Worm (Caenorhabditis elegans) whole organism, L3 larva: ENCODE data around the gene W03F8.6.
A peak's percentile ranks its signal among the peaks of the same experiment; 100 is the strongest.
"Not testable (repeated sequence)": the region's sequence is repeated elsewhere in the genome, so short reads cannot be mapped to it uniquely, and the experiment has no call there.

Experiments
- R02D3.7 ChIP-seq: fragments of 150-350 bp; optimal IDR thresholded peaks from 2 replicates; lab custom pipeline; 2014; ENCODE audit warnings: missing biosample characterization, missing genetic modification characterization
- ZK546.5 ChIP-seq: sonication (generic microtip); optimal IDR thresholded peaks from 2 replicates; lab custom pipeline; 2017; ENCODE audit warnings: missing biosample characterization, missing genetic modification characterization
- ceh-16 ChIP-seq: sonication (generic microtip); optimal IDR thresholded peaks from 2 replicates; lab custom pipeline; 2017; ENCODE audit warnings: missing biosample characterization, missing genetic modification characterization
- elt-3 ChIP-seq, 3 experiments: fragments of 150-350 bp in 1 of 3; sonication (generic microtip) in 2 of 3; optimal IDR thresholded peaks; 2 replicates in 2 of 3; 4 replicates in 1 of 3; lab custom pipeline; 2014 to 2017; ENCODE audit warnings: missing biosample characterization in 3 of 3, missing genetic modification characterization in 3 of 3
- fkh-2 ChIP-seq: fragments of 150-350 bp; optimal IDR thresholded peaks from 2 replicates; lab custom pipeline; 2014; ENCODE audit warnings: missing biosample characterization, missing genetic modification reagents, missing genetic modification characterization
- jun-1 ChIP-seq: fragments of 150-350 bp; optimal IDR thresholded peaks from 2 replicates; lab custom pipeline; 2014; ENCODE audit warnings: missing biosample characterization, missing genetic modification reagents, missing genetic modification characterization
- lin-15B ChIP-seq: fragments of 150-350 bp; optimal IDR thresholded peaks from 2 replicates; lab custom pipeline; 2014; ENCODE audit warnings: missing biosample characterization, missing genetic modification characterization
- lsy-12 ChIP-seq: sonication (generic microtip); optimal IDR thresholded peaks from 2 replicates; lab custom pipeline; 2016; ENCODE audit warnings: mild to moderate bottlenecking, missing genetic modification characterization, missing compliant biosample characterization
- mdl-1 ChIP-seq: fragments of 150-350 bp; optimal IDR thresholded peaks from 2 replicates; lab custom pipeline; 2014; ENCODE audit warnings: missing biosample characterization, missing genetic modification characterization
- mml-1 ChIP-seq: fragments of 150-350 bp; sonication (generic microtip); optimal IDR thresholded peaks from 3 replicates; lab custom pipeline; 2014; ENCODE audit warnings: missing biosample characterization, missing genetic modification characterization
- nfya-1 ChIP-seq: sonication (generic microtip); optimal IDR thresholded peaks from 2 replicates; lab custom pipeline; 2017; ENCODE audit warnings: missing genetic modification characterization, mild to moderate bottlenecking, missing compliant biosample characterization, antibody characterized with exemption, moderate library complexity; ENCODE audit not compliant: insufficient read depth
- nhr-11 ChIP-seq: fragments of 150-350 bp; optimal IDR thresholded peaks from 2 replicates; lab custom pipeline; 2014; ENCODE audit warnings: missing biosample characterization, missing genetic modification characterization
- nhr-23 ChIP-seq: fragments of 150-350 bp; optimal IDR thresholded peaks from 2 replicates; lab custom pipeline; 2014; ENCODE audit warnings: missing biosample characterization, missing genetic modification reagents, missing genetic modification characterization
- nhr-237 ChIP-seq: fragments of 150-350 bp; optimal IDR thresholded peaks from 2 replicates; lab custom pipeline; 2014; ENCODE audit warnings: missing biosample characterization, missing genetic modification characterization
- nhr-25 ChIP-seq: sonication (generic microtip); optimal IDR thresholded peaks from 2 replicates; lab custom pipeline; 2017; ENCODE audit warnings: missing biosample characterization, missing genetic modification characterization
- nhr-28 ChIP-seq: fragments of 150-350 bp; optimal IDR thresholded peaks from 2 replicates; lab custom pipeline; 2014; ENCODE audit warnings: missing biosample characterization, missing genetic modification characterization
- nhr-43 ChIP-seq: sonication (generic microtip); optimal IDR thresholded peaks from 2 replicates; lab custom pipeline; 2016; ENCODE audit warnings: mild to moderate bottlenecking, missing genetic modification characterization, missing compliant biosample characterization; ENCODE audit not compliant: poor library complexity, severe bottlenecking
- nhr-67 ChIP-seq: fragments of 150-350 bp; optimal IDR thresholded peaks from 2 replicates; lab custom pipeline; 2014; ENCODE audit warnings: missing biosample characterization, missing genetic modification characterization
- nhr-76 ChIP-seq: fragments of 150-350 bp; sonication (generic microtip); optimal IDR thresholded peaks from 5 replicates; lab custom pipeline; 2014; ENCODE audit warnings: missing biosample characterization, missing genetic modification characterization
- sea-2 ChIP-seq: fragments of 150-350 bp; sonication (generic microtip); optimal IDR thresholded peaks from 4 replicates; lab custom pipeline; 2014; ENCODE audit warnings: missing biosample characterization, missing genetic modification reagents, missing genetic modification characterization
- snpc-4 ChIP-seq: fragments of 150-350 bp; optimal IDR thresholded peaks from 2 replicates; lab custom pipeline; 2014; ENCODE audit warnings: missing biosample characterization, missing genetic modification characterization
- tbx-2 ChIP-seq: sonication (generic microtip); optimal IDR thresholded peaks from 2 replicates; lab custom pipeline; 2016; ENCODE audit warnings: mild to moderate bottlenecking, missing genetic modification characterization, missing compliant biosample characterization
- unc-39 ChIP-seq: sonication (generic microtip); optimal IDR thresholded peaks from 4 replicates; lab custom pipeline; 2017; ENCODE audit warnings: missing biosample characterization, missing genetic modification characterization
- unc-62 ChIP-seq: fragments of 150-350 bp; sonication (generic microtip); optimal IDR thresholded peaks from 4 replicates; lab custom pipeline; 2014; ENCODE audit warnings: missing biosample characterization, missing genetic modification reagents, missing genetic modification characterization
- zag-1 ChIP-seq: fragments of 150-350 bp; optimal IDR thresholded peaks from 2 replicates; lab custom pipeline; 2014; ENCODE audit warnings: missing biosample characterization, missing genetic modification characterization
- ztf-11 ChIP-seq: fragments of 150-350 bp; optimal IDR thresholded peaks from 2 replicates; lab custom pipeline; 2014; ENCODE audit warnings: missing biosample characterization, missing genetic modification characterization
- ztf-4 ChIP-seq: fragments of 150-350 bp; optimal IDR thresholded peaks from 2 replicates; lab custom pipeline; 2014; ENCODE audit warnings: missing biosample characterization, missing genetic modification characterization

Gene W03F8.6

DNA sequence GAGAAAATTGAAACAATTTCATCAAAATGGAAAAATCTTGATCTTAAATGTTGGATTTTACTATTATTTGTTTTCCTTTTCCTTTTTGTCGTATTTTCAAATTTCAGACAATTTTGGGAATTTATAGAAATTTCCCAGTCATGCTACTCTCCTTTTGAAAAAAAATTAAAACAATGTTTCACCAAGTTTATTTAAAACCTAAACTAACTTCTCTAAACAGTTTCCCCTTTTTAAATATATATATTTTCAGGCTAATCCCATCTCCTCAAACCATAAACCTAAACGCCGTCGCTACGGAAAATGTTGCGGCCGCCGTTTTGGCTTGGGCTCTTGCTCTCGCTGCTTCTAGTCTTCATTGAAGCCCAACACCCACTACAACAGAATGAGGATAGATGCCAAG, 13.3 kb downstream of the W03F8.6 start, which contains the start of gene lam-1:
lam-1 (plus strand) TSS at position 301 of the 400 bp plus-strand sequence.
- TF ChIP-seq ZK546.5 (tag; lab: Kevin White, UChicago) (no peak), R02D3.7 (no peak), unc-62 (no peak), mml-1 (no peak), zag-1 (tag; lab: Kevin White, UChicago) (no peak), nhr-25 (tag; lab: Kevin White, UChicago) (no peak), nhr-23 (tag; lab: Kevin White, UChicago) (no peak), mdl-1 (tag; lab: Kevin White, UChicago) (no peak), ztf-4 (tag; lab: Kevin White, UChicago) (no peak), unc-39 (tag; lab: Kevin White, UChicago) (no peak), tbx-2 (tag; lab: Kevin White, UChicago) (no peak), ceh-16 (tag; lab: Kevin White, UChicago) (no peak), nhr-237 (tag; lab: Kevin White, UChicago) (no peak), nhr-11 (tag; lab: Kevin White, UChicago) (no peak), nhr-43 (no peak)

DNA sequence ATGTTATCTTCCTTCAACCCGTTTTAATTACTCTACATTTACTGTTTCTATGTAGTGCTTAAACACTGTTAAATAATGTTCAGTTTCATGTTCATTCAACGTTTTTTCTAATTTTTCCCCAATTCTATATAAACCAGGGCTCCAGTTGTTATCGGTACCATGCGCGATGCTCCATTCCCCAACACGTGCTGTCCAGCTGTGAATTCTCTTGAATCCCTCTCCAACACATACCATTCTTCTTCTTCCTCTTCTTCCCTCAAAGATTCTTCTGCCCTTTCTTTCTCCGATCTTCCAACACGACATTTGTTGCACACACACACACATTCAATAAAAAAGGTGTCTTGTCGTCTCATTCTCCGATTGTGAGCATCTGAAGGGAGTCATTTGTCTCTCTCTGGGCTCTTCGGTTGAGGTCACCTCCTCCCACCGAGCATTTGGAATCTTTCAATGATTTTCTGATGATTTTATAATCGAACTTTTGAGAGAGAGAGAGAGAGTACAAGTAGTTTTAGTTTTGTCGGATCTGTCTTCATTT, 14.3 kb downstream of the W03F8.6 start:
- peak; percentile 19 for TF ChIP-seq nfya-1 (tag; lab: Kevin White, UChicago)
- TF ChIP-seq mdl-1 (tag; lab: Kevin White, UChicago), result no peak

ce11 chrIV:5169335-5169734, 17.0 kb downstream of the W03F8.6 start:
- TF ChIP-seq mdl-1 (tag; lab: Kevin White, UChicago), result no peak
- TF ChIP-seq nfya-1 (tag; lab: Kevin White, UChicago), result peak; percentile 29
- TF ChIP-seq fkh-2, result no peak

DNA sequence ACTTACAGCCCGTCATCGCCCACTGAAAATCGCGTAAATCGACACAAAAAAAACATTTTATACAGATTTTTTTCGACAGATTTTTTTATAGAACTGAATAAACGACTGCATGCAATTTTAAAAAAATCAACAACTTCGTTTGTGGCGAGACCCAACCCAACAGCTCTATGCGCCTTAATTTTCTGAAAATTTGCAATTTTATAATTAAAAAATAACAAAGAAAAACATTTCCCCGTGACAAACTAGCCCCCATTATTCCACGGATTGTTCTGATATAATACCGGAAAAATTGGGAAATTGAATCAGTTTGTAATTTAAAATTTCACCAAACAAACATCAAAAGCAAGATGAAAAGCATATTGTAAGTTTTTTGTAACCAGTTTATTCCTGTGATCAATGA, 20.4 kb downstream of the W03F8.6 start, which contains the start of gene ptp-5.1:
ptp-5.1 (plus strand) TSS at position 301 of the 400 bp plus-strand sequence.
- TF ChIP-seq jun-1 (no peak), nhr-28 (tag; lab: Kevin White, UChicago) (no peak), mml-1 (no peak), R02D3.7 (no peak), nhr-76 (tag; lab: Kevin White, UChicago) (no peak), sea-2 (GFP tag; lab: Kevin White, UChicago) (no peak), unc-39 (tag; lab: Kevin White, UChicago) (no peak), nhr-67 (tag; lab: Kevin White, UChicago) (no peak)

- TF ChIP-seq R02D3.7; ceh-16 (tag; lab: Kevin White, UChicago); elt-3 (tag; optimal IDR thresholded peaks at IDR 0.05; lab: Kevin White, UChicago): not testable (repeated sequence)
Measured at ce11 chrIV:5165626-5166025, 20.8 kb downstream of the W03F8.6 start, which contains the start of gene nspd-6. Gene nspd-6 (minus strand): TSS chrIV:5165726.

- TF ChIP-seq sea-2 (GFP tag; lab: Kevin White, UChicago); lsy-12; ztf-4 (tag; lab: Kevin White, UChicago): not testable (repeated sequence)
- TF ChIP-seq, all 47 proteins: peak for 0; not testable (repeated sequence) for 47
Measured at ce11 chrIV:5162941-5163340, 23.4 kb downstream of the W03F8.6 start, which contains the start of the genes nspd-3 and C24D10.2. Gene nspd-3 (minus strand): TSS chrIV:5163041. Gene C24D10.2 (plus strand): TSS chrIV:5163339.

DNA sequence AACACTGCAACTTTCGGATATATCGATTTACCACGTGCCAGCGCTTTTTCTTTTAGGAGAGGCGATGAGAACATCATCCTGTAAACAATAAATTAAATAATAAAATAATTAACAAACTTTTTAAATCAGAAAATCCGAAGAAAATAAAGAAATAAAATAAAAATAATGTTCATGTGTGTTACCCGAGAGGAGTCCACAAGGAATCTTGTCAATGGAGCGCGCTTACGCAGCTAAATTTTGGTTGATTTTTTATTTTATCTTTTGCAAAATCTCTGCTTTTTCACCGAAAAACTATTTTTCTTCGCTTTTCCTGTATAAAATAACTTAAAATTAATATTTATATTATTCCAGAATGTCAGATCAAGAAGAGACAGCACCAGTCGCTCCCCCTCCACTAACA, 26.2 kb downstream of the W03F8.6 start, which contains the start of the genes C24D10.6 and C24D10.4:
C24D10.6 (minus strand) TSS at position 78 of the 400 bp plus-strand sequence.
C24D10.4 (plus strand) TSS at position 352 of the 400 bp plus-strand sequence.
- TF ChIP-seq ztf-11 (tag; lab: Kevin White, UChicago), result no peak
- peak; percentile 42 for TF ChIP-seq R02D3.7
- no peak for TF ChIP-seq sea-2 (GFP tag; lab: Kevin White, UChicago)
- peak; percentile 70 for TF ChIP-seq nhr-23 (tag; lab: Kevin White, UChicago)
- no peak for TF ChIP-seq nhr-11 (tag; lab: Kevin White, UChicago)
- TF ChIP-seq snpc-4 (tag; lab: Kevin White, UChicago), result peak; percentile 46
- TF ChIP-seq lin-15B (tag; lab: Kevin White, UChicago), result peak; percentile 87
- peak; percentile 53 for TF ChIP-seq nfya-1 (tag; lab: Kevin White, UChicago)
